Worm (Caenorhabditis elegans) whole organism, L1 larva: ENCODE results near the gene timp-1.

Experiments used
- C04F5.9 ChIP-seq: sonication (generic microtip); optimal IDR thresholded peaks from 2 replicates; lab custom pipeline; 2016; ENCODE audit warnings: missing genetic modification characterization, missing compliant biosample characterization
- C16A3.4 ChIP-seq: fragments of 150-350 bp; optimal IDR thresholded peaks from 2 replicates; lab custom pipeline; 2014; ENCODE audit warnings: missing biosample characterization, missing genetic modification characterization
- Y116A8C.19 ChIP-seq: sonication (generic microtip); optimal IDR thresholded peaks from 2 replicates; lab custom pipeline; 2016; ENCODE audit warnings: missing compliant biosample characterization, missing genetic modification characterization, borderline replicate concordance
- aha-1 ChIP-seq: fragments of 150-350 bp; optimal IDR thresholded peaks from 2 replicates; lab custom pipeline; 2014; ENCODE audit warnings: missing biosample characterization, missing genetic modification characterization
- aly-2 ChIP-seq: fragments of 150-350 bp; optimal IDR thresholded peaks from 2 replicates; lab custom pipeline; 2014; ENCODE audit warnings: missing biosample characterization, missing genetic modification characterization
- ama-1 ChIP-seq: fragments of 150-350 bp; optimal IDR thresholded peaks from 2 replicates; lab custom pipeline; 2014
- ceh-8 ChIP-seq: fragments of 200-800 bp; sonication (Bioruptor generic); optimal IDR thresholded peaks from 2 replicates; lab custom pipeline; 2018; ENCODE audit warnings: mild to moderate bottlenecking, missing genetic modification characterization, moderate library complexity, missing compliant biosample characterization
- efl-1 ChIP-seq, 4 experiments: fragments of 150-350 bp; optimal IDR thresholded peaks in 3 of 4; peaks in 1 of 4; 1 replicate in 1 of 4; 2 replicates in 3 of 4; lab custom pipeline; 2014; ENCODE audit warnings: missing biosample characterization in 2 of 4, missing genetic modification characterization in 2 of 4, missing genetic modification reagents in 2 of 4
- efl-3 ChIP-seq: fragments of 200-800 bp; sonication (Bioruptor generic); optimal IDR thresholded peaks from 2 replicates; lab custom pipeline; 2018; ENCODE audit warnings: mild to moderate bottlenecking, missing genetic modification characterization, missing compliant biosample characterization
- egl-13 ChIP-seq: sonication (generic microtip); optimal IDR thresholded peaks from 2 replicates; lab custom pipeline; 2016; ENCODE audit warnings: missing genotype, missing genetic modification reagents, missing genetic modification characterization, missing compliant biosample characterization
- elt-2 ChIP-seq: sonication (generic microtip); optimal IDR thresholded peaks from 2 replicates; lab custom pipeline; 2016; ENCODE audit warnings: missing genetic modification characterization, mild to moderate bottlenecking, inconsistent platforms, missing compliant biosample characterization, missing genetic modification reagents
- ets-5 ChIP-seq: fragments of 200-800 bp; sonication (Bioruptor generic); IDR thresholded peaks from 2 replicates; pipeline ENCODE4 v1.3.6; 2022; ENCODE audit warnings: missing genetic modification characterization, missing compliant biosample characterization
- fkh-8 ChIP-seq: sonication (generic microtip); optimal IDR thresholded peaks from 2 replicates; lab custom pipeline; 2016; ENCODE audit warnings: mild to moderate bottlenecking, missing genetic modification characterization, missing compliant biosample characterization
- fos-1 ChIP-seq: fragments of 150-350 bp; optimal IDR thresholded peaks from 2 replicates; lab custom pipeline; 2014; ENCODE audit warnings: missing biosample characterization, missing genetic modification characterization
- hlh-4 ChIP-seq: sonication (generic microtip); optimal IDR thresholded peaks from 2 replicates; lab custom pipeline; 2016; ENCODE audit warnings: mild to moderate bottlenecking, missing genetic modification characterization, missing compliant biosample characterization
- irx-1 ChIP-seq: sonication (generic microtip); optimal IDR thresholded peaks from 2 replicates; lab custom pipeline; 2016; ENCODE audit warnings: missing genetic modification characterization, missing compliant biosample characterization
- isw-1 ChIP-seq: fragments of 200-800 bp; sonication (Bioruptor generic); IDR thresholded peaks from 2 replicates; pipeline ENCODE4 v1.3.6; 2022; ENCODE audit warnings: missing genetic modification characterization, missing compliant biosample characterization
- lin-13 ChIP-seq: fragments of 150-350 bp; optimal IDR thresholded peaks from 2 replicates; lab custom pipeline; 2014; ENCODE audit warnings: missing biosample characterization, missing genetic modification reagents, missing genetic modification characterization
- lin-14 ChIP-seq: fragments of 200-800 bp; sonication (Bioruptor generic); optimal IDR thresholded peaks from 2 replicates; lab custom pipeline; 2018; ENCODE audit warnings: mild to moderate bottlenecking, missing genetic modification characterization, moderate library complexity, missing compliant biosample characterization
- lin-35 ChIP-seq, 2 experiments: fragments of 150-350 bp; optimal IDR thresholded peaks; 2 replicates each; lab custom pipeline; 2014; ENCODE audit warnings: missing biosample characterization in 2 of 2, missing genetic modification characterization in 2 of 2, missing genetic modification reagents in 2 of 2
- lin-39 ChIP-seq: fragments of 150-350 bp; optimal IDR thresholded peaks from 2 replicates; lab custom pipeline; 2014; ENCODE audit warnings: missing biosample characterization, missing genetic modification reagents, missing genetic modification characterization
- lir-3 ChIP-seq: sonication (generic microtip); optimal IDR thresholded peaks from 2 replicates; lab custom pipeline; 2016; ENCODE audit warnings: mild to moderate bottlenecking, missing genetic modification characterization, moderate library complexity, missing compliant biosample characterization; ENCODE audit not compliant: poor library complexity
- mef-2 ChIP-seq: fragments of 150-350 bp; optimal IDR thresholded peaks from 2 replicates; lab custom pipeline; 2014; ENCODE audit warnings: missing biosample characterization, missing genetic modification characterization
- mep-1 ChIP-seq: fragments of 150-350 bp; optimal IDR thresholded peaks from 2 replicates; lab custom pipeline; 2014; ENCODE audit warnings: missing biosample characterization, missing genetic modification characterization
- nhr-11 ChIP-seq: fragments of 150-350 bp; optimal IDR thresholded peaks from 2 replicates; lab custom pipeline; 2014; ENCODE audit warnings: missing biosample characterization, missing genetic modification characterization
- nhr-19 ChIP-seq: fragments of 200-800 bp; sonication (Bioruptor generic); conservative IDR thresholded peaks from 2 replicates; pipeline ENCODE4 v1.3.6; 2022; ENCODE audit warnings: missing genetic modification characterization, missing compliant biosample characterization
- nhr-237 ChIP-seq: fragments of 150-350 bp; optimal IDR thresholded peaks from 2 replicates; lab custom pipeline; 2014; ENCODE audit warnings: missing biosample characterization, missing genetic modification characterization
- nhr-28 ChIP-seq: fragments of 150-350 bp; optimal IDR thresholded peaks from 2 replicates; lab custom pipeline; 2014; ENCODE audit warnings: missing biosample characterization, missing genetic modification characterization
- nhr-76 ChIP-seq: sonication (generic microtip); optimal IDR thresholded peaks from 2 replicates; lab custom pipeline; 2017; ENCODE audit warnings: missing biosample characterization, missing genetic modification characterization
- nhr-85 ChIP-seq: sonication (generic microtip); peaks from one replicate; lab custom pipeline; 2016; ENCODE audit warnings: missing genetic modification characterization, inconsistent platforms, missing compliant biosample characterization
- nhr-90 ChIP-seq: sonication (generic microtip); optimal IDR thresholded peaks from 2 replicates; lab custom pipeline; 2016; ENCODE audit warnings: mild to moderate bottlenecking, missing genetic modification characterization, missing compliant biosample characterization; ENCODE audit not compliant: poor library complexity
- snpc-4 ChIP-seq: fragments of 150-350 bp; optimal IDR thresholded peaks from 2 replicates; lab custom pipeline; 2014; ENCODE audit warnings: missing biosample characterization, missing genetic modification characterization
- sptf-1 ChIP-seq: fragments of 150-350 bp; optimal IDR thresholded peaks from 2 replicates; lab custom pipeline; 2014; ENCODE audit warnings: missing biosample characterization, missing genetic modification characterization
- tlp-1 ChIP-seq: fragments of 150-350 bp; optimal IDR thresholded peaks from 2 replicates; lab custom pipeline; 2014; ENCODE audit warnings: missing biosample characterization, missing genetic modification characterization
- unc-62 ChIP-seq: fragments of 150-350 bp; optimal IDR thresholded peaks from 2 replicates; lab custom pipeline; 2014; ENCODE audit warnings: missing biosample characterization, missing genetic modification reagents, missing genetic modification characterization
- unc-86 ChIP-seq: sonication (generic microtip); optimal IDR thresholded peaks from 2 replicates; lab custom pipeline; 2016; ENCODE audit warnings: missing genetic modification characterization, missing compliant biosample characterization
- unc-98 ChIP-seq: fragments of 200-800 bp; sonication (Bioruptor generic); IDR thresholded peaks from 2 replicates; pipeline ENCODE4 v1.3.6; 2022; ENCODE audit warnings: missing genetic modification characterization, missing compliant biosample characterization
- vab-15 ChIP-seq: sonication (generic microtip); optimal IDR thresholded peaks from 2 replicates; lab custom pipeline; 2017; ENCODE audit warnings: missing genotype, mild to moderate bottlenecking, missing genetic modification characterization, missing compliant biosample characterization
- xbp-1 ChIP-seq: sonication (generic microtip); optimal IDR thresholded peaks from 2 replicates; lab custom pipeline; 2016; ENCODE audit warnings: missing genetic modification characterization, missing compliant biosample characterization
- ztf-4 ChIP-seq: fragments of 150-350 bp; optimal IDR thresholded peaks from 2 replicates; lab custom pipeline; 2014; ENCODE audit warnings: missing biosample characterization, missing genetic modification characterization

timp-1 gene

ce11 chrV:8239928-8240327 is 32.9 kb downstream of the timp-1 start, which contains the start of gene C16D9.3:
C16D9.3 (minus strand) TSS chrV:8240028.
- TF ChIP-seq nhr-90 (tag; lab: Kevin White, UChicago), result no peak
- no peak for TF ChIP-seq C04F5.9 (tag; lab: Kevin White, UChicago)
- TF ChIP-seq ama-1 (lab: Kevin White, UChicago), result no peak
- no peak for TF ChIP-seq nhr-19
- no peak for TF ChIP-seq xbp-1 (tag; lab: Kevin White, UChicago)
- no peak for TF ChIP-seq sptf-1 (tag; lab: Kevin White, UChicago)
- TF ChIP-seq efl-3 (GFP tag; lab: Kevin White, UChicago), result no peak
- TF ChIP-seq nhr-76 (tag; lab: Kevin White, UChicago), result no peak
- TF ChIP-seq irx-1, result no peak

- TF ChIP-seq C16A3.4 (tag; lab: Kevin White, UChicago), result no peak
- TF ChIP-seq tlp-1 (tag; lab: Kevin White, UChicago), result no peak
- TF ChIP-seq mep-1 (tag; lab: Kevin White, UChicago), result no peak
- no peak for TF ChIP-seq nhr-11
- no peak for TF ChIP-seq unc-98 (GFP tag; lab: Robert Waterston, UW)
- no peak for TF ChIP-seq irx-1
- no peak for TF ChIP-seq lin-14 (GFP tag; lab: Kevin White, UChicago)
- no peak for TF ChIP-seq hlh-4
- no peak for TF ChIP-seq aly-2 (tag; lab: Kevin White, UChicago)
- no peak for TF ChIP-seq lir-3 (tag; lab: Kevin White, UChicago)
- TF ChIP-seq unc-62 (GFP tag; lab: Kevin White, UChicago), result no peak
- no peak for TF ChIP-seq snpc-4 (tag; lab: Kevin White, UChicago)
- no peak for TF ChIP-seq aha-1 (tag; lab: Kevin White, UChicago)
- TF ChIP-seq ztf-4 (tag; lab: Kevin White, UChicago), result no peak
- TF ChIP-seq isw-1 (GFP tag; lab: Robert Waterston, UW), result no peak
- TF ChIP-seq nhr-28 (tag; lab: Kevin White, UChicago), result no peak
- TF ChIP-seq lin-13 (GFP tag; lab: Kevin White, UChicago), result no peak
- TF ChIP-seq Y116A8C.19 (tag; lab: Kevin White, UChicago), result no peak
- no peak for TF ChIP-seq vab-15 (tag; lab: Kevin White, UChicago)
Observed at ce11 chrV:8242798-8243197, 35.8 kb downstream of the timp-1 start, which contains the start of gene C16D9.4. C16D9.4 (minus strand) TSS chrV:8242898.

- TF ChIP-seq elt-2 (peak; percentile 45), nhr-85 (tag; lab: Kevin White, UChicago) (no peak)
- TF ChIP-seq, all 84 proteins: peak for 1
Observed at ce11 chrV:8243201-8243600, 36.2 kb downstream of the timp-1 start.

- no peak for TF ChIP-seq unc-86
- no peak for TF ChIP-seq nhr-237 (tag; lab: Kevin White, UChicago)
- no peak for TF ChIP-seq lin-39
- no peak for TF ChIP-seq nhr-11
- no peak for TF ChIP-seq efl-1 (optimal IDR thresholded peaks at IDR 0.05; lab: Kevin White, UChicago)
- no peak for TF ChIP-seq efl-1 (GFP tag; optimal IDR thresholded peaks at IDR 0.05 in 1 of 2; lab: Kevin White, UChicago)
- TF ChIP-seq mef-2, result no peak
- TF ChIP-seq elt-2, result no peak
- no peak for TF ChIP-seq nhr-19
- no peak for TF ChIP-seq fkh-8 (tag; lab: Kevin White, UChicago)
- no peak for TF ChIP-seq mep-1 (tag; lab: Kevin White, UChicago)
- no peak for TF ChIP-seq lin-35 (GFP tag; optimal IDR thresholded peaks at IDR 0.05; lab: Kevin White, UChicago)
- TF ChIP-seq C04F5.9 (tag; lab: Kevin White, UChicago), result no peak
- TF ChIP-seq nhr-76 (tag; lab: Kevin White, UChicago), result no peak
- TF ChIP-seq egl-13, result no peak
- TF ChIP-seq aha-1 (tag; lab: Kevin White, UChicago), result no peak
- no peak for TF ChIP-seq fos-1 (tag; lab: Kevin White, UChicago)
- no peak for TF ChIP-seq ceh-8
- no peak for TF ChIP-seq ets-5
Observed at ce11 chrV:8245457-8245856, 38.4 kb downstream of the timp-1 start, which contains the start of gene C16D9.5. C16D9.5 (minus strand) TSS chrV:8245557.
